2 fruit fly cellular contexts compared by ENCODE assay signal in the genomic region with DNA sequence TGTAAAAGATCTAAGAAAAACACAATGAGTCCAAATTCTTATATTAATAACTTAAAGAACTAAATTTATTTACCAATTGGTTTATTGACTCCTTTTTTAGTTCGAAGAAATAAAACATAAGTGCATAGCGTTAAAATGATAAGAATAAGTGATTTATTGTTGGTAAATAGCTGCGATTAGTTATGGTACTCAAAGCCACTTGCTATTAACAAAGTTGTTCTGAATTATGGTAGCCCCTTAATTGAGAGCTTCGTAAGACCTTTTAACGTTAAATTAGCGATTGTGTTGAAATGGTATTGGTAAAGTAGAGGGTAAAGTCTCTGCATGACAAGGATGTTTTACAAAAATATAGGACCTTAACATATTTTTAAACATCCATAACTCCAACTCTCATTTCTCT.
A peak's percentile ranks its signal among the peaks of the same experiment; 100 is the strongest.
TF ChIP-seq lines count a peak whose summit lies in the region.

No protein-coding gene starts in this region.

- TF ChIP-seq CTCF in whole organism, embryonic (GFP tag; optimal IDR thresholded peaks at IDR 0.05; lab: Kevin White, UChicago): no peak

TF ChIP-seq in whole organism, adult, 20 proteins besides CTCF, POLR2A, EP300 and RAD21:
- TF ChIP-seq kay (GFP tag; lab: Kevin White, UChicago; ENCODE audit: borderline replicate concordance) (peak; percentile 15), CG12768 (GFP tag; optimal IDR thresholded peaks at IDR 0.05; lab: Kevin White, UChicago) (no peak)
TF ChIP-seq in whole organism, adult: peak in this region for 1.

TF ChIP-seq in whole organism, embryonic, 481 proteins besides CTCF, POLR2A, EP300 and RAD21:
- 0 out of 3 replicates have a peak, but pooled peaks have one; percentile 17 for TF ChIP-seq vnd (GFP tag; IDR thresholded peaks at IDR 0.05; lab: Robert Waterston, UW; ENCODE audit: partially characterized antibody)
- TF ChIP-seq exex (tag; optimal IDR thresholded peaks at IDR 0.05; lab: Kevin White, UChicago): peak; percentile 96
- TF ChIP-seq Hey (tag; optimal IDR thresholded peaks at IDR 0.05; lab: Kevin White, UChicago): peak; percentile 48
- no peak for TF ChIP-seq CG18619 (GFP tag; optimal IDR thresholded peaks at IDR 0.05; lab: Kevin White, UChicago)
- TF ChIP-seq Vsx1 (GFP tag; optimal IDR thresholded peaks at IDR 0.05; lab: Kevin White, UChicago): peak; percentile 22
